Worm (Caenorhabditis elegans) whole organism, young adult: Measurements from ENCODE around the gene rpc-1.

Source experiments
- B0035.1 ChIP-seq: sonication (generic microtip); optimal IDR thresholded peaks from 2 replicates; lab custom pipeline; 2016; ENCODE audit warnings: missing genetic modification characterization, mild to moderate bottlenecking, missing compliant biosample characterization, missing genotype, missing genetic modification reagents
- F49E8.2 ChIP-seq: sonication (generic microtip); optimal IDR thresholded peaks from 3 replicates; lab custom pipeline; 2017; ENCODE audit warnings: missing genetic modification characterization, mild to moderate bottlenecking, missing compliant biosample characterization, antibody characterized with exemption, moderate library complexity; ENCODE audit not compliant: insufficient read depth
- F52B5.7 ChIP-seq: sonication (generic microtip); optimal IDR thresholded peaks from 2 replicates; lab custom pipeline; 2016; ENCODE audit warnings: mild to moderate bottlenecking, missing genetic modification characterization, missing compliant biosample characterization
- chd-7 ChIP-seq: sonication (generic microtip); optimal IDR thresholded peaks from 2 replicates; lab custom pipeline; 2016; ENCODE audit warnings: mild to moderate bottlenecking, missing genetic modification characterization, moderate library complexity, missing compliant biosample characterization
- efl-1 ChIP-seq: fragments of 150-350 bp; optimal IDR thresholded peaks from 2 replicates; lab custom pipeline; 2014; ENCODE audit warnings: missing biosample characterization, missing genetic modification reagents, missing genetic modification characterization
- him-1 ChIP-seq: sonication (generic microtip); optimal IDR thresholded peaks from 2 replicates; lab custom pipeline; 2016; ENCODE audit warnings: missing genotype, missing genetic modification reagents, missing genetic modification characterization, missing compliant biosample characterization
- nfya-2 ChIP-seq: fragments of 200-800 bp; sonication (Bioruptor generic); IDR thresholded peaks from 2 replicates; pipeline ENCODE4 v1.3.6; 2022; ENCODE audit warnings: missing genetic modification reagents, missing genetic modification characterization, missing compliant biosample characterization
- pha-4 ChIP-seq: fragments of 150-350 bp; sonication (generic microtip); optimal IDR thresholded peaks from 2 replicates; lab custom pipeline; 2014; ENCODE audit warnings: missing biosample characterization, missing genetic modification reagents, missing genetic modification characterization
- snpc-4 ChIP-seq, 5 experiments: fragments of 150-350 bp in 1 of 5; sonication (generic microtip) in 4 of 5; optimal IDR thresholded peaks; 2 replicates each; lab custom pipeline; 2014 to 2018; ENCODE audit warnings: missing genetic modification characterization in 5 of 5, missing biosample characterization in 3 of 5, antibody characterized with exemption in 2 of 5, mild to moderate bottlenecking in 2 of 5, missing compliant biosample characterization in 2 of 5, missing genotype in 2 of 5, moderate library complexity in 2 of 5, missing genetic modification reagents in 1 of 5
- unc-62 ChIP-seq: fragments of 150-350 bp; optimal IDR thresholded peaks from 2 replicates; lab custom pipeline; 2014; ENCODE audit warnings: missing biosample characterization, missing genetic modification reagents, missing genetic modification characterization

- TF ChIP-seq efl-1 (GFP tag; lab: Kevin White, UChicago) = no peak
- no peak for TF ChIP-seq him-1 (tag; lab: Kevin White, UChicago)
- no peak for TF ChIP-seq snpc-4 (GFP tag; optimal IDR thresholded peaks at IDR 0.05; lab: Kevin White, UChicago)
- no peak for TF ChIP-seq snpc-4 (tag; optimal IDR thresholded peaks at IDR 0.05; lab: Kevin White, UChicago)
- no peak for TF ChIP-seq F49E8.2
- no peak for TF ChIP-seq chd-7 (tag; lab: Kevin White, UChicago)
- no peak for TF ChIP-seq F52B5.7 (tag; lab: Kevin White, UChicago)
- TF ChIP-seq nfya-2 = no peak
- no peak for TF ChIP-seq B0035.1 (tag; lab: Kevin White, UChicago)
- no peak for TF ChIP-seq pha-4 (tag; lab: Kevin White, UChicago)
- no peak for TF ChIP-seq unc-62 (GFP tag; lab: Kevin White, UChicago)
Observed at ce11 chrIV:7178942-7179341, 13.4 kb upstream of the rpc-1 start, which contains the start of gene C42D4.3.
